Worm (Caenorhabditis elegans): ENCODE results near the gene pat-4.

The pat-4 gene

DNA sequence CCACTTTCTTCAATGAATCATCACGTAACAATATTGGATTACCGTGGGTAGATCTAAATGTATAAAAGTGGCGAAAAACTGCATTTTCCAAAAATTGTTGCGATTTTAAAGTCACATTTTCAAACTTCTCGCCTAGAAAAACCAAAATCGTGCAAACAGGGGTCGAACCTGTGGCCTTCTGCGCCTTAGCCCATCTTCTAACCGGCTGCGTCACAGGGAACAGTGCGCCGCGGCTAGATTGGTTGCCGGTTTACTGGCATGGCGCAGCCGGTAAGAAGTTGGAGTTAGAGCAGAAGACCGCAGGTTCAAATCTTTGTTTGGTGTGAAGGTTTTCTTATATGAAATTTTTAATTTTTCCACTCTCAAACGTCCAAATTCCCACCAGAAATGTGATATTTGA is 45.5 kb downstream of the pat-4 start:
- no peak for TF ChIP-seq unc-62 (GFP tag; optimal IDR thresholded peaks at IDR 0.05)

DNA sequence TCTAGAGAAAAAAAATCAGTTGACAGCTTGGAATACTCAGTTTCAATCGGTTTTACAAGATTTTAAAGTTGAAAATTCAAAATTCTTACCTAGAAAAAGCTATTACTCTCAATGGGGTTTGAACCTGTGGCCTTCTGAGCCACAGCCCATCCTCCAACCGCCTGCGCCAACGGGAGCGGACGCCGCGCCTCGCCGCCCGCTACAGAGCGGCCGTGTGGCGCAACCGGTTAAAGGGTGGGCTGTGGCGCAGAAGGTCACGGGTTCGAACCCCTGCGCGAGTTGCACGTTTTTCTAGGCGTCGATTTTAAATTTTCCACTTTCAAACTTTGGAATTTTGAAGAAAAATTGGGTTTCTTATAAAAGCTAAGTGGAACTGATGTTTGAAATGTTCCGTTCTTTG is 46.3 kb downstream of the pat-4 start:
- TF ChIP-seq unc-62 (GFP tag; optimal IDR thresholded peaks at IDR 0.05), result no peak

DNA sequence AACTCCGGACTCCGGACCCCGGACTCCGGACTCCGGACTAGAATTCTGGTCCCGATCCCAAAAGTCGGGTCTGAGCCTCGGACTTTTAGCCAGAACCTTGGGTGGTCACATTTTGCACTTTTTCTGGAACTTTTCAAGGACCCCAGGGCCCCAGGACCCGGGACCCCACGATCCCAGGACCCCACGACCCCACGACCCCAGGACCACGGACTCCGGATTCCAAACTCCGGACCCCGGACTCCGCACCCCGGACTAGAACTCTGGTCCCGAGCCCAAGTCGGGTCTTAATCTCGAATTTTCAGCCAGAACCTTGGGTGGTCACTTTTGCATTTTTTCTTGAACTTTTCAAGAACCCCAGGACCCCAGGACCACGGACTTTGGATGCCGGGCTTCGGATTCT is 51.9 kb downstream of the pat-4 start:
- TF ChIP-seq unc-62 (GFP tag; optimal IDR thresholded peaks at IDR 0.05), result no peak

DNA sequence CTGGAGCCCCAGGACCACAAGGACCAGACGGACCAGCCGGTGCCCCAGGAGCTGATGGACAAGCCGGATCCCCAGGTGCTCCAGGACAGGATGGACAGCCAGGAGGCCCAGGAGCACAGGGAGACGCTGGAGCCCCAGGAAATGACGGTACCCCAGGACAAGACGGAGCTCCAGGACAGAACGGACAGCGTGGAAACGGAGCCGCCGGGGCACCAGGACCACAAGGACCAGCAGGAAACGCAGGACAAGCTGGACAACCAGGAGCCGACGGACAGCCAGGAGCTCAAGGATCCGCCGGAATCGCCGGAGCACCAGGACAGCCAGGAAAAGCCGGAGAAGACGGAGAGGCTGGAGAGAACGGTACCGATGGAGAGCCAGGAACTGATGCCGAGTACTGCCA is 53.1 kb downstream of the pat-4 start:
- TF ChIP-seq unc-62 (GFP tag; optimal IDR thresholded peaks at IDR 0.05), result no peak

DNA sequence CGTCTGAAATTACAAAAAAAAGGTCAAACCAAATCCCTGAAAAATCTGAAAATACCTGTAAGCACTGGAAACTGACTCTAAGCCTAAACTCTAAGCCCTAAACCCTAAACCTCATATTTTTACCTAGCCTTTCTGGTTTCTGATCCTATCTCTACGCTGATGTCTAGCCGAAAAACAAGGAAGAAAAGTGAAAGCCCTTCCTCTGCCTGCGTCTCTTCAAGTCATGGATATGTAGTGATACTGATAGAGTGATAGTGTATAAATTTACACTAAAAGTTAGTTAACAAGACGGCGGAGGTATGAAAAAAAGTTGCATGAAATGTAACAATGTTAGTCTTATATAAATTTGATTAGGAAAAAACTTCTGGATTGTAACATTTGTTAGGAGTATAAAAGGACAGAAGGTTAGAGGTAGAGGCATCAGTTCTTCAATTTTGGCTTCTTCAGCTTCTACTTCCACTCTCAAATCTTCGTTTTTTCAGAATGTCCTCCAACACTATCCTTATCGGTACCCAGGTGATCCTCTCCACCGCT is 54.0 kb downstream of the pat-4 start, which contains the start of gene col-88:
Gene col-88, plus strand, starts transcription at position 484 of the 534 bp plus-strand sequence.
- TF ChIP-seq unc-62 (GFP tag; optimal IDR thresholded peaks at IDR 0.05), result no peak

DNA sequence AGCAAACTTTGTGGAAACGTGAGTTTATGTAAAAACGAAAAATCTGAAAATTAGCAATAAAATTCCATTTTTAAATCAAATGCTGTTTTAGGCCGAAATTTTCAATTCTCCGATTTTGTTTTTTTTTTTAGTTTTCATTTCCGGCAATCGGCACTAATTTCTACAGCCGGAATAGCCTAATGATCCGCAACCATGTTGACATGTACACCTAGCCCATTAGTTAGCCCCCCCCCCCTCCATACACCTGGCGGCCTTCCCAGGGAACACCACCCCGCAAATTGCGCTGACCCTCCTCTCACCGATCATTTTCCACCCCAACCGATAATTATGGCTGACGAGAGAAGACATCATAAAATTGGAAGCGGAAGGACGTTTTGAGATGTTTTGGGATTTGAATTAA is 55.1 kb downstream of the pat-4 start:
- no peak for TF ChIP-seq unc-62 (GFP tag; optimal IDR thresholded peaks at IDR 0.05)

Measured in whole organism, dauer.